Fruit fly (Drosophila melanogaster): ENCODE measurements around the gene tal-AA.

Gene tal-AA

DNA sequence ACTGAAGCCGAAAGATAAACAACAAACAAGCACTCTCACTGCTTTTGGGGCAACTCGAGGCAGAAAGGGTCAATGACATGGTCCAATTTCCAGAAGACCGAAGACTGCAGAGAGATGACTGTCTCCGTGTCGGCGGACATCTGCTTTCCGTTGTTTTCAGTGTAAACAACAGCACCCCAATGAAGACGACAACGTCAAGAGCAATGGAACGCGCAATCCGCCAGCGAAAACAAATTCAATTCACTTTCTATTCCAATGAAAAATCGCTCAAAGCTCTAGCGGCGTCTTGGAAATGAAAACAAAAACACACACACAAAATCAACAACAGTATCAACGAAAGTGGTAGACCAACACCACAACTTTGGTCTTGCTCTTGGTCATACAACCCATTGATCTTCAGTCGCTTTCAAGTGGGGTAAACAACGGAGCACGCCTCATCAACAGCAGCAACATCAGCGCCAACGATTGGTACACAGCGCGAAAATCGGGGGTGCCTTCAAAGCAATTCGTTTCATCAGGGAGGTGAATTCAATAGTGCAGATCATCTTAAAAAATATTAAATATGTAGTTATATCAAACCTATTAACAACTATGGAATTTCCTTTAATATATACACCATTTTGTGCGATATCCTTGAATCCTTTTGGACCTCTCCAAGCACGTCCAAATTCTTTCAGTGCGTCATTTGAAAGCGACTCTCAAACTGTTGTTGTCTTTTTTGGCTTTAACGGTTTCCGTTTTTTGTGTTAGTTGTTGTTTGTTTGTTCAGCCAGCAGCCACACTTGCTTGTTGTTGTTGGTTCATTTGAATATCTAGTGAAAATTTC is 4.8 kb downstream of the tal-AA start (continued):
- TF ChIP-seq CG17359 (tag; optimal IDR thresholded peaks at IDR 0.05): peak; percentile 71
- peak; percentile 43 for TF ChIP-seq CG5180 (GFP tag; optimal IDR thresholded peaks at IDR 0.05)
- TF ChIP-seq CG31441 (GFP tag; IDR thresholded peaks at IDR 0.05): peak; percentile 72
- no peak for TF ChIP-seq Gsc (GFP tag; IDR thresholded peaks at IDR 0.05)
- TF ChIP-seq Fer3 (tag; optimal IDR thresholded peaks at IDR 0.05): peak; percentile 5
- TF ChIP-seq dpn (GFP tag; optimal IDR thresholded peaks at IDR 0.05): peak in 1 of 2 experiments; percentile 42
- peak; percentile 44; the same call in 2 of the 3 replicates for TF ChIP-seq H15 (GFP tag; IDR thresholded peaks at IDR 0.05)
- TF ChIP-seq vvl (GFP tag; IDR thresholded peaks at IDR 0.05): peak; percentile 65
- no peak for TF ChIP-seq ac (GFP tag; optimal IDR thresholded peaks at IDR 0.05)
- peak; percentile 54 for TF ChIP-seq CG10654 (GFP tag; optimal IDR thresholded peaks at IDR 0.05)
- TF ChIP-seq sob (GFP tag; IDR thresholded peaks at IDR 0.05): peak; percentile 5; the same call in 1 of the 2 replicates
- TF ChIP-seq CG16779 (GFP tag; IDR thresholded peaks at IDR 0.05): no peak
- peak; percentile 88 for TF ChIP-seq dmrt99B (tag; optimal IDR thresholded peaks at IDR 0.05)
- no peak for TF ChIP-seq tll (GFP tag; optimal IDR thresholded peaks at IDR 0.05)
- peak; percentile 8 for TF ChIP-seq wek (GFP tag; optimal IDR thresholded peaks at IDR 0.05)
- TF ChIP-seq CG9876 (GFP tag; optimal IDR thresholded peaks at IDR 0.05): no peak
- no peak for TF ChIP-seq Hr39 (optimal IDR thresholded peaks at IDR 0.05)
- TF ChIP-seq CG10274 (GFP tag; optimal IDR thresholded peaks at IDR 0.05): no peak
- no peak for TF ChIP-seq hth (optimal IDR thresholded peaks at IDR 0.05)
- no peak for TF ChIP-seq fru (optimal IDR thresholded peaks at IDR 0.05)
- TF ChIP-seq hb (GFP tag; IDR thresholded peaks at IDR 0.05; ENCODE audit: partially characterized antibody): no peak
- TF ChIP-seq Pdp1 (GFP tag; optimal IDR thresholded peaks at IDR 0.05): peak; percentile 40 to 47
- TF ChIP-seq CG7928 (GFP tag; optimal IDR thresholded peaks at IDR 0.05): no peak
- TF ChIP-seq CG13624 (GFP tag; optimal IDR thresholded peaks at IDR 0.05): peak; percentile 16
- TF ChIP-seq CG17385 (GFP tag; optimal IDR thresholded peaks at IDR 0.05): peak; percentile 53
- TF ChIP-seq CG30020 (tag; optimal IDR thresholded peaks at IDR 0.05): peak; percentile 40
- TF ChIP-seq scrt (GFP tag; optimal IDR thresholded peaks at IDR 0.05): peak; percentile 16
- TF ChIP-seq CG2875 (GFP tag; optimal IDR thresholded peaks at IDR 0.05): peak; percentile 63
- no peak for TF ChIP-seq CG6765 (GFP tag; optimal IDR thresholded peaks at IDR 0.05)
- peak; percentile 69 for TF ChIP-seq lmd (GFP tag; IDR thresholded peaks at IDR 0.05)
- TF ChIP-seq HLH4C (GFP tag; IDR thresholded peaks at IDR 0.05; ENCODE audit: partially characterized antibody): no peak
- no peak for TF ChIP-seq CG10321 (GFP tag; IDR thresholded peaks at IDR 0.05)
- no peak for TF ChIP-seq CG12744 (GFP tag; optimal IDR thresholded peaks at IDR 0.05)
- TF ChIP-seq pho (GFP tag; optimal IDR thresholded peaks at IDR 0.05): no peak
- TF ChIP-seq crc (GFP tag; optimal IDR thresholded peaks at IDR 0.05): no peak
- TF ChIP-seq CG8924 (tag; optimal IDR thresholded peaks at IDR 0.05): peak; percentile 75
- TF ChIP-seq run (tag; optimal IDR thresholded peaks at IDR 0.05): no peak
- TF ChIP-seq Opbp (GFP tag; IDR thresholded peaks at IDR 0.05; ENCODE audit: partially characterized antibody): no peak
- peak; percentile 99 for TF ChIP-seq Blimp-1 (GFP tag; optimal IDR thresholded peaks at IDR 0.05)
- peak in 1 of 2 experiments; percentile 9 for TF ChIP-seq crp (GFP tag; optimal IDR thresholded peaks at IDR 0.05)
- peak; percentile 77 for TF ChIP-seq fd96Cb (tag; optimal IDR thresholded peaks at IDR 0.05)
- no peak for TF ChIP-seq gro (GFP tag; optimal IDR thresholded peaks at IDR 0.05)
- TF ChIP-seq CG16863 (GFP tag; optimal IDR thresholded peaks at IDR 0.05): no peak
- TF ChIP-seq B-H2 (GFP tag; optimal IDR thresholded peaks at IDR 0.05): no peak
- peak; percentile 62 for TF ChIP-seq CG32767 (GFP tag; IDR thresholded peaks at IDR 0.05)
- TF ChIP-seq CG7963 (GFP tag; IDR thresholded peaks at IDR 0.05; ENCODE audit: partially characterized antibody): no peak
- no peak for TF ChIP-seq Camta (GFP tag; optimal IDR thresholded peaks at IDR 0.05)
- no peak for TF ChIP-seq Doc2 (GFP tag; IDR thresholded peaks at IDR 0.05)
- peak; percentile 39 for TF ChIP-seq CG9817 (tag; optimal IDR thresholded peaks at IDR 0.05)
